Fruit fly (Drosophila melanogaster) whole organism, embryonic: ENCODE data around the gene SelT.

ENCODE experiments used
- B-H2 ChIP-seq: fragments of 200-800 bp; sonication (Bioruptor generic); optimal IDR thresholded peaks from 2 replicates; lab custom pipeline; 2018; ENCODE audit warnings: missing biosample characterization, mild to moderate bottlenecking, missing genetic modification characterization
- CG10267 ChIP-seq: fragments of 200-800 bp; sonication (Bioruptor generic); optimal IDR thresholded peaks from 2 replicates; lab custom pipeline; 2018; ENCODE audit warnings: missing biosample characterization, mild to moderate bottlenecking, missing genetic modification characterization, moderate library complexity
- CG10959 ChIP-seq: fragments of 200-800 bp; sonication (Bioruptor generic); IDR thresholded peaks from 2 replicates; pipeline ENCODE4 v1.3.6; 2022; ENCODE audit warnings: missing biosample characterization, missing genetic modification characterization
- CG12104 ChIP-seq: fragments of 200-800 bp; sonication (Bioruptor generic); optimal IDR thresholded peaks from 3 replicates; lab custom pipeline; 2016; ENCODE audit warnings: missing biosample characterization, missing genetic modification characterization
- CG12769 ChIP-seq: fragments of 200-800 bp; sonication (Bioruptor generic); optimal IDR thresholded peaks from 2 replicates; lab custom pipeline; 2019; ENCODE audit warnings: missing biosample characterization, mild to moderate bottlenecking, missing genetic modification characterization, moderate library complexity
- CG13123 ChIP-seq: fragments of 200-800 bp; sonication (Bioruptor generic); optimal IDR thresholded peaks from 2 replicates; lab custom pipeline; 2016; ENCODE audit warnings: missing biosample characterization, missing genetic modification characterization
- CG1529 ChIP-seq: fragments of 200-800 bp; sonication (Bioruptor generic); optimal IDR thresholded peaks from 3 replicates; lab custom pipeline; 2018; ENCODE audit warnings: missing biosample characterization, missing genetic modification characterization
- CG15601 ChIP-seq: fragments of 200-800 bp; sonication (Bioruptor generic); optimal IDR thresholded peaks from 3 replicates; lab custom pipeline; 2019; ENCODE audit warnings: missing biosample characterization, mild to moderate bottlenecking, missing genetic modification characterization, moderate library complexity
- CG16779 ChIP-seq: fragments of 200-800 bp; sonication (Bioruptor generic); IDR thresholded peaks from 2 replicates; pipeline ENCODE4 v1.3.6; 2022; ENCODE audit warnings: missing biosample characterization, missing genetic modification characterization
- CG1792 ChIP-seq: fragments of 200-800 bp; sonication (Bioruptor generic); optimal IDR thresholded peaks from 2 replicates; lab custom pipeline; 2016; ENCODE audit warnings: missing biosample characterization, missing genetic modification characterization
- CG2116 ChIP-seq: fragments of 200-800 bp; sonication (Bioruptor generic); optimal IDR thresholded peaks from 3 replicates; lab custom pipeline; 2018; ENCODE audit warnings: missing biosample characterization, mild to moderate bottlenecking, missing genetic modification characterization
- CG2129 ChIP-seq: fragments of 200-800 bp; sonication (Bioruptor generic); IDR thresholded peaks from 2 replicates; pipeline ENCODE4 v1.3.6; 2022; ENCODE audit warnings: missing biosample characterization, missing genetic modification characterization; ENCODE audit not compliant: partially characterized antibody
- CG2199 ChIP-seq: fragments of 200-800 bp; sonication (Bioruptor generic); IDR thresholded peaks from 3 replicates; pipeline ENCODE4 v1.3.6; 2022; ENCODE audit warnings: missing biosample characterization, missing genetic modification characterization
- CG32532 ChIP-seq: fragments of 200-800 bp; sonication (Bioruptor generic); IDR thresholded peaks from 2 replicates; pipeline ENCODE4 v1.3.6; 2022; ENCODE audit warnings: missing biosample characterization, missing genetic modification characterization
- CG4617 ChIP-seq: fragments of 200-800 bp; sonication (Bioruptor generic); optimal IDR thresholded peaks from 3 replicates; lab custom pipeline; 2016; ENCODE audit warnings: missing biosample characterization, missing genetic modification characterization, borderline replicate concordance
- CG5180 ChIP-seq: fragments of 200-800 bp; sonication (Bioruptor generic); optimal IDR thresholded peaks from 3 replicates; lab custom pipeline; 2017; ENCODE audit warnings: missing biosample characterization, missing genetic modification characterization, mild to moderate bottlenecking, moderate library complexity, missing genetic modification reagents
- CG7928 ChIP-seq: fragments of 200-800 bp; sonication (Bioruptor generic); optimal IDR thresholded peaks from 2 replicates; lab custom pipeline; 2017; ENCODE audit warnings: missing biosample characterization, mild to moderate bottlenecking, missing genetic modification characterization
- Dp ChIP-seq: fragments of 200-800 bp; sonication (Bioruptor generic); optimal IDR thresholded peaks from 2 replicates; lab custom pipeline; 2018; ENCODE audit warnings: missing biosample characterization, mild to moderate bottlenecking, missing genetic modification characterization, moderate library complexity
- Dref ChIP-seq: fragments of 200-800 bp; sonication (Bioruptor generic); IDR thresholded peaks from 2 replicates; pipeline ENCODE4 v1.3.6; 2022; ENCODE audit warnings: missing biosample characterization, missing genetic modification characterization
- Drgx ChIP-seq: fragments of 200-800 bp; sonication (Bioruptor generic); IDR thresholded peaks from 2 replicates; pipeline ENCODE4 v1.3.6; 2022; ENCODE audit warnings: missing biosample characterization, missing genetic modification characterization
- Elba2 ChIP-seq: fragments of 200-800 bp; sonication (Bioruptor generic); optimal IDR thresholded peaks from 3 replicates; lab custom pipeline; 2016; ENCODE audit warnings: missing biosample characterization, missing genetic modification characterization
- HLH54F ChIP-seq: fragments of 200-800 bp; sonication (Bioruptor generic); optimal IDR thresholded peaks from 3 replicates; lab custom pipeline; 2016; ENCODE audit warnings: missing biosample characterization, missing genetic modification characterization
- Hmx ChIP-seq: fragments of 200-800 bp; sonication (Bioruptor generic); optimal IDR thresholded peaks from 2 replicates; lab custom pipeline; 2016; ENCODE audit warnings: missing biosample characterization, missing genetic modification characterization
- Hr51 ChIP-seq, 2 experiments: fragments of 200-800 bp; sonication (Bioruptor generic); optimal IDR thresholded peaks; 2 replicates in 1 of 2; 3 replicates in 1 of 2; lab custom pipeline; 2016 to 2018; ENCODE audit warnings: missing biosample characterization in 2 of 2, missing genetic modification characterization in 2 of 2, mild to moderate bottlenecking in 1 of 2, moderate library complexity in 1 of 2
- MTF-1 ChIP-seq: fragments of 200-800 bp; sonication (Bioruptor generic); optimal IDR thresholded peaks from 2 replicates; lab custom pipeline; 2018; ENCODE audit warnings: missing biosample characterization, mild to moderate bottlenecking, missing genetic modification characterization, borderline replicate concordance
- Scr ChIP-seq: fragments of 200-800 bp; sonication (Bioruptor generic); IDR thresholded peaks from 2 replicates; pipeline ENCODE4 v1.3.6; 2022; ENCODE audit warnings: missing biosample characterization, missing genetic modification characterization; ENCODE audit not compliant: partially characterized antibody
- Spps ChIP-seq: fragments of 200-800 bp; sonication (Bioruptor generic); optimal IDR thresholded peaks from 2 replicates; lab custom pipeline; 2018; ENCODE audit warnings: missing biosample characterization, mild to moderate bottlenecking, missing genetic modification characterization
- amos ChIP-seq: fragments of 200-800 bp; sonication (Bioruptor generic); IDR thresholded peaks from 2 replicates; pipeline ENCODE4 v1.3.6; 2022; ENCODE audit warnings: missing biosample characterization, missing genetic modification characterization; ENCODE audit not compliant: partially characterized antibody
- chinmo ChIP-seq: fragments of 200-800 bp; sonication (Bioruptor generic); IDR thresholded peaks from 4 replicates; pipeline ENCODE4 v1.3.6; 2022; ENCODE audit warnings: missing biosample characterization, missing genetic modification characterization; ENCODE audit not compliant: partially characterized antibody
- chm ChIP-seq: fragments of 200-800 bp; sonication (Bioruptor generic); IDR thresholded peaks from 2 replicates; pipeline ENCODE4 v1.3.6; 2022; ENCODE audit warnings: missing biosample characterization, missing genetic modification characterization
- dati ChIP-seq: fragments of 200-800 bp; sonication (Bioruptor generic); IDR thresholded peaks from 2 replicates; pipeline ENCODE4 v1.3.6; 2022; ENCODE audit warnings: missing biosample characterization, missing genetic modification characterization
- dimm ChIP-seq: fragments of 200-800 bp; sonication (Bioruptor generic); IDR thresholded peaks from 2 replicates; pipeline ENCODE4 v1.3.6; 2022; ENCODE audit warnings: missing biosample characterization, missing genetic modification characterization
- ems ChIP-seq: fragments of 200-800 bp; sonication (Bioruptor generic); optimal IDR thresholded peaks from 3 replicates; lab custom pipeline; 2016; ENCODE audit warnings: missing biosample characterization, missing genetic modification characterization
- gce ChIP-seq: fragments of 200-800 bp; sonication (Bioruptor generic); IDR thresholded peaks from 3 replicates; pipeline ENCODE4 v1.3.6; 2022; ENCODE audit warnings: missing biosample characterization, missing genetic modification characterization
- grn ChIP-seq: fragments of 200-800 bp; sonication (Bioruptor generic); optimal IDR thresholded peaks from 3 replicates; lab custom pipeline; 2017; ENCODE audit warnings: missing biosample characterization, missing genetic modification characterization
- lab ChIP-seq: fragments of 200-800 bp; sonication (Bioruptor generic); optimal IDR thresholded peaks from 3 replicates; lab custom pipeline; 2017; ENCODE audit warnings: missing biosample characterization, missing genetic modification characterization, mild to moderate bottlenecking, moderate library complexity, missing genetic modification reagents
- mam ChIP-seq: fragments of 200-800 bp; sonication (Bioruptor generic); optimal IDR thresholded peaks from 3 replicates; lab custom pipeline; 2016; ENCODE audit warnings: missing biosample characterization, missing genetic modification characterization
- pfk ChIP-seq: fragments of 200-800 bp; sonication (Bioruptor generic); optimal IDR thresholded peaks from 2 replicates; lab custom pipeline; 2018; ENCODE audit warnings: missing biosample characterization, mild to moderate bottlenecking, missing genetic modification characterization, moderate library complexity
- pho ChIP-seq: fragments of 200-800 bp; sonication (Bioruptor generic); optimal IDR thresholded peaks from 2 replicates; lab custom pipeline; 2016; ENCODE audit warnings: missing biosample characterization, missing genetic modification characterization
- pzg ChIP-seq: fragments of 200-800 bp; sonication (Bioruptor generic); optimal IDR thresholded peaks from 3 replicates; lab custom pipeline; 2018; ENCODE audit warnings: missing biosample characterization, mild to moderate bottlenecking, missing genetic modification characterization, moderate library complexity
- row ChIP-seq: fragments of 200-800 bp; sonication (Bioruptor generic); IDR thresholded peaks from 3 replicates; pipeline ENCODE4 v1.3.6; 2022; ENCODE audit warnings: missing biosample characterization, missing genetic modification characterization
- schlank ChIP-seq: fragments of 200-800 bp; sonication (Bioruptor generic); optimal IDR thresholded peaks from 2 replicates; lab custom pipeline; 2018; ENCODE audit warnings: missing biosample characterization, mild to moderate bottlenecking, missing genetic modification characterization
- sd ChIP-seq: fragments of 200-800 bp; sonication (Bioruptor generic); optimal IDR thresholded peaks from 3 replicates; lab custom pipeline; 2018; ENCODE audit warnings: missing biosample characterization, mild to moderate bottlenecking, missing genetic modification characterization, moderate library complexity
- shn ChIP-seq: fragments of 200-800 bp; sonication (Bioruptor generic); optimal IDR thresholded peaks from 3 replicates; lab custom pipeline; 2016; ENCODE audit warnings: missing biosample characterization, missing genetic modification characterization
- slbo ChIP-seq: fragments of 200-800 bp; sonication (Bioruptor generic); IDR thresholded peaks from 2 replicates; pipeline ENCODE4 v1.3.6; 2022; ENCODE audit warnings: missing biosample characterization, missing genetic modification characterization
- sna ChIP-seq: fragments of 200-800 bp; sonication (Bioruptor generic); IDR thresholded peaks from 2 replicates; pipeline ENCODE4 v1.3.6; 2022; ENCODE audit warnings: missing biosample characterization, missing genetic modification characterization; ENCODE audit not compliant: partially characterized antibody
- sr ChIP-seq: fragments of 200-800 bp; sonication (Bioruptor generic); IDR thresholded peaks from 3 replicates; pipeline ENCODE4 v1.3.6; 2022; ENCODE audit warnings: missing biosample characterization, missing genetic modification characterization
- stwl ChIP-seq: fragments of 200-800 bp; sonication (Bioruptor generic); optimal IDR thresholded peaks from 3 replicates; lab custom pipeline; 2018; ENCODE audit warnings: missing biosample characterization, mild to moderate bottlenecking, missing genetic modification characterization, moderate library complexity
- trh ChIP-seq: fragments of 200-800 bp; sonication (Bioruptor generic); optimal IDR thresholded peaks from 2 replicates; lab custom pipeline; 2016; ENCODE audit warnings: missing biosample characterization, missing genetic modification characterization
- vvl ChIP-seq: fragments of 200-800 bp; sonication (Bioruptor generic); IDR thresholded peaks from 2 replicates; pipeline ENCODE4 v1.3.6; 2022; ENCODE audit warnings: missing biosample characterization, missing genetic modification characterization

Gene SelT

dm6 chr2L:5054953-5055352 lies 44.2 kb downstream of the SelT start, which contains the start of the genes CG14036 and His3.3A (continued):
- TF ChIP-seq chinmo (GFP tag; lab: Robert Waterston, UW) (peak; percentile 68; the same call in 1 of the 4 replicates), trh (no peak), CG10959 (GFP tag; lab: Robert Waterston, UW) (no peak), Hr51 (GFP tag; optimal IDR thresholded peaks at IDR 0.05; lab: Kevin White, UChicago) (peak in 1 of 2 experiments; percentile 22), schlank (tag; lab: Kevin White, UChicago) (no peak), Drgx (GFP tag; lab: Robert Waterston, UW) (no peak), CG2199 (GFP tag; lab: Robert Waterston, UW) (no peak), Dp (GFP tag; lab: Kevin White, UChicago) (peak; percentile 88), CG15601 (tag; lab: Kevin White, UChicago) (peak; percentile 23), Dref (GFP tag; lab: Robert Waterston, UW) (peak; percentile 91), MTF-1 (GFP tag; lab: Kevin White, UChicago) (no peak), ems (GFP tag; lab: Kevin White, UChicago) (peak; percentile 50), CG12769 (tag; lab: Kevin White, UChicago) (peak; percentile 20), sd (tag; lab: Kevin White, UChicago) (peak; percentile 86), Elba2 (no peak), CG7928 (peak; percentile 1), Spps (tag; lab: Kevin White, UChicago) (peak; percentile 1), dati (GFP tag; lab: Robert Waterston, UW) (no peak), pfk (no peak), CG16779 (no peak), CG4617 (GFP tag; lab: Kevin White, UChicago) (peak; percentile 43), chm (GFP tag; lab: Robert Waterston, UW) (peak; percentile 27; the same call in 1 of the 2 replicates), CG2116 (peak; percentile 90), dimm (no peak), HLH54F (GFP tag; lab: Kevin White, UChicago) (peak; percentile 12), sna (peak; percentile 66), CG2129 (GFP tag; lab: Robert Waterston, UW) (no peak), CG1792 (GFP tag; lab: Kevin White, UChicago) (no peak), shn (GFP tag; lab: Kevin White, UChicago) (peak; percentile 21), slbo (GFP tag; lab: Robert Waterston, UW) (no peak), pho (peak; percentile 21), pzg (GFP tag; lab: Kevin White, UChicago) (peak; percentile 96), sr (GFP tag; lab: Robert Waterston, UW) (no peak), mam (no peak), CG13123 (GFP tag; lab: Kevin White, UChicago) (no peak), CG32532 (GFP tag; lab: Robert Waterston, UW) (no peak), CG5180 (GFP tag; lab: Kevin White, UChicago) (no peak), row (GFP tag; lab: Robert Waterston, UW) (peak; percentile 51; the same call in 2 of the 3 replicates), vvl (0 out of 2 replicates have a peak, but pooled peaks have one; percentile 47), Hmx (GFP tag; lab: Kevin White, UChicago) (no peak), amos (GFP tag; lab: Robert Waterston, UW) (peak; percentile 64; the same call in 1 of the 2 replicates), CG1529 (GFP tag; lab: Kevin White, UChicago) (no peak), stwl (peak; percentile 72), B-H2 (GFP tag; lab: Kevin White, UChicago) (peak; percentile 30), gce (GFP tag; lab: Robert Waterston, UW) (0 out of 3 replicates have a peak, but pooled peaks have one; percentile 16), Scr (GFP tag; lab: Robert Waterston, UW) (peak; percentile 55), CG10267 (tag; lab: Kevin White, UChicago) (peak; percentile 67), CG12104 (no peak), grn (GFP tag; lab: Kevin White, UChicago) (no peak), lab (GFP tag; lab: Kevin White, UChicago) (peak; percentile 35)
